Fruit fly (Drosophila melanogaster): ENCODE data around the gene CG14570.

The CG14570 gene

dm6 chr3L:21769515-21769914, 39.3 kb upstream of the CG14570 start, which contains the start of gene CG7370 (continued):
- TF ChIP-seq CG7928 (GFP tag; optimal IDR thresholded peaks at IDR 0.05) (no peak), Trl (optimal IDR thresholded peaks at IDR 0.05) (peak in 1 of 2 experiments; percentile 4), Trl (GFP tag; optimal IDR thresholded peaks at IDR 0.05) (no peak), nau (GFP tag; optimal IDR thresholded peaks at IDR 0.05) (no peak), ewg (GFP tag; optimal IDR thresholded peaks at IDR 0.05) (peak; percentile 44), lab (GFP tag; optimal IDR thresholded peaks at IDR 0.05) (no peak), zfh1 (GFP tag; IDR thresholded peaks at IDR 0.05) (no peak), esg (GFP tag; conservative IDR thresholded peaks at IDR 0.05) (no peak), chif (GFP tag; optimal IDR thresholded peaks at IDR 0.05) (no peak), jumu (GFP tag; optimal IDR thresholded peaks at IDR 0.05) (no peak), CG15073 (GFP tag; optimal IDR thresholded peaks at IDR 0.05) (no peak), bcd (GFP tag; optimal IDR thresholded peaks at IDR 0.05) (no peak), CG17829 (tag; optimal IDR thresholded peaks at IDR 0.05) (no peak), Rfx (GFP tag; IDR thresholded peaks at IDR 0.05) (no peak), CG17802 (tag; optimal IDR thresholded peaks at IDR 0.05) (no peak), twi (tag; optimal IDR thresholded peaks at IDR 0.05) (no peak), ase (GFP tag; IDR thresholded peaks at IDR 0.05) (no peak), Ptx1 (GFP tag; IDR thresholded peaks at IDR 0.05) (no peak), CG8765 (GFP tag; IDR thresholded peaks at IDR 0.05) (no peak), CG12744 (GFP tag; optimal IDR thresholded peaks at IDR 0.05) (no peak)

- no peak for TF ChIP-seq CG6175 (GFP tag; IDR thresholded peaks at IDR 0.05)
- peak; percentile 83 for TF ChIP-seq sr (GFP tag; IDR thresholded peaks at IDR 0.05)
- 0 out of 3 replicates have a peak, but pooled peaks have one; percentile 41 for TF ChIP-seq ci (GFP tag; IDR thresholded peaks at IDR 0.05)
- peak; percentile 89 for TF ChIP-seq CG17802 (tag; optimal IDR thresholded peaks at IDR 0.05)
- peak; percentile 24 for TF ChIP-seq stwl (tag; optimal IDR thresholded peaks at IDR 0.05)
- TF ChIP-seq oc (tag; optimal IDR thresholded peaks at IDR 0.05): peak; percentile 46
- TF ChIP-seq Hr78 (GFP tag; optimal IDR thresholded peaks at IDR 0.05): peak in 1 of 2 experiments; percentile 53
- TF ChIP-seq pb (GFP tag; optimal IDR thresholded peaks at IDR 0.05): no peak
These were observed 35.7 kb upstream of the CG14570 start for dm6 chr3L:21765931-21766330.

dm6 chr3L:21756857-21757256, 26.6 kb upstream of the CG14570 start, which contains the start of gene CG14564:
Gene CG14564 (plus strand): TSS chr3L:21757157.
- no peak for TF ChIP-seq CG7987 (GFP tag; optimal IDR thresholded peaks at IDR 0.05)
- TF ChIP-seq CG7745 (tag; optimal IDR thresholded peaks at IDR 0.05): no peak
- no peak for TF ChIP-seq CG32767 (GFP tag; IDR thresholded peaks at IDR 0.05)

- TF ChIP-seq tap (tag; optimal IDR thresholded peaks at IDR 0.05) (no peak), CG4404 (GFP tag; IDR thresholded peaks at IDR 0.05) (no peak), CG17359 (tag; optimal IDR thresholded peaks at IDR 0.05) (no peak), ab (GFP tag; optimal IDR thresholded peaks at IDR 0.05) (no peak), aop (GFP tag; IDR thresholded peaks at IDR 0.05) (no peak), dmrt99B (tag; optimal IDR thresholded peaks at IDR 0.05) (no peak), CG15601 (tag; optimal IDR thresholded peaks at IDR 0.05) (no peak), CG31388 (GFP tag; optimal IDR thresholded peaks at IDR 0.05) (no peak), CG6689 (GFP tag; IDR thresholded peaks at IDR 0.05) (no peak), CG9609 (GFP tag; optimal IDR thresholded peaks at IDR 0.05) (no peak), Blimp-1 (GFP tag; optimal IDR thresholded peaks at IDR 0.05) (no peak), Med (GFP tag) (no peak), CG4328 (GFP tag; optimal IDR thresholded peaks at IDR 0.05) (no peak), disco-r (GFP tag; optimal IDR thresholded peaks at IDR 0.05) (no peak), sr (GFP tag; IDR thresholded peaks at IDR 0.05) (no peak), Lim3 (GFP tag; IDR thresholded peaks at IDR 0.05) (no peak), nau (GFP tag; optimal IDR thresholded peaks at IDR 0.05) (no peak), Sry-β (GFP tag; optimal IDR thresholded peaks at IDR 0.05) (no peak), Mad (GFP tag; optimal IDR thresholded peaks at IDR 0.05) (no peak), rib (GFP tag; IDR thresholded peaks at IDR 0.05) (no peak)
These were observed 13.9 kb upstream of the CG14570 start, which contains the start of gene CG14565 for dm6 chr3L:21744169-21744568. Gene CG14565 (minus strand): TSS chr3L:21744269.
